Worm (Caenorhabditis elegans): Measurements from ENCODE around the gene F13H8.12.
A peak's percentile ranks its signal among the peaks of the same experiment; 100 is the strongest.

The F13H8.12 gene

ce11 chrII:6250782-6251461, 11.4 kb upstream of the F13H8.12 start, which contains the start of gene phb-2 (continued):
- TF ChIP-seq nhr-11 (tag; optimal IDR thresholded peaks at IDR 0.05) (peak; percentile 41), unc-62 (GFP tag; optimal IDR thresholded peaks at IDR 0.05 in 1 of 2) (no peak), unc-62 (tag; optimal IDR thresholded peaks at IDR 0.05) (no peak), zag-1 (tag; optimal IDR thresholded peaks at IDR 0.05) (no peak), skn-1 (tag; optimal IDR thresholded peaks at IDR 0.05) (no peak), lin-15B (tag; optimal IDR thresholded peaks at IDR 0.05) (no peak), cey-2 (tag; optimal IDR thresholded peaks at IDR 0.05; ENCODE audit: borderline replicate concordance, insufficient read depth) (no peak), ama-1 (optimal IDR thresholded peaks at IDR 0.05) (peak; percentile 60), hlh-30 (tag; optimal IDR thresholded peaks at IDR 0.05; ENCODE audit: insufficient read depth) (peak; percentile 81), Y5F2A.4 (GFP tag; optimal IDR thresholded peaks at IDR 0.05) (no peak), nhr-237 (tag; optimal IDR thresholded peaks at IDR 0.05) (no peak), tra-1 (GFP tag; IDR thresholded peaks at IDR 0.05) (no peak), nhr-77 (tag; optimal IDR thresholded peaks at IDR 0.05) (peak; percentile 52), F10B5.3 (tag; optimal IDR thresholded peaks at IDR 0.05) (no peak), ceh-28 (tag; optimal IDR thresholded peaks at IDR 0.05) (no peak), snpc-1.2 (GFP tag; IDR thresholded peaks at IDR 0.05) (no peak), mep-1 (tag; optimal IDR thresholded peaks at IDR 0.05) (peak; percentile 76), lsy-2 (tag; optimal IDR thresholded peaks at IDR 0.05) (peak; percentile 27 to 89), Y105C5A.15 (GFP tag; IDR thresholded peaks at IDR 0.05) (no peak), egl-27 (tag; optimal IDR thresholded peaks at IDR 0.05) (no peak), duxl-1 (tag; optimal IDR thresholded peaks at IDR 0.05; ENCODE audit: poor library complexity) (peak; percentile 40), ceh-44 (GFP tag; IDR thresholded peaks at IDR 0.05) (no peak), nhr-102 (tag; optimal IDR thresholded peaks at IDR 0.05) (peak; percentile 23), dpl-1 (GFP tag; optimal IDR thresholded peaks at IDR 0.05) (peak; percentile 94), arid-1 (GFP tag; conservative IDR thresholded peaks at IDR 0.05) (no peak; the same call in 1 of the 2 replicates), lir-3 (tag; optimal IDR thresholded peaks at IDR 0.05) (no peak), dmd-8 (GFP tag; IDR thresholded peaks at IDR 0.05) (no peak)

ce11 chrII:6252707-6253106, 9.6 kb upstream of the F13H8.12 start:
- TF ChIP-seq tra-1 (GFP tag; IDR thresholded peaks at IDR 0.05) (no peak), zip-11 (GFP tag; IDR thresholded peaks at IDR 0.05) (no peak), snpc-1.2 (GFP tag; IDR thresholded peaks at IDR 0.05) (0 out of 2 replicates have a peak, but pooled peaks have one; percentile 36), ctbp-1 (GFP tag; IDR thresholded peaks at IDR 0.05) (no peak), D1046.2 (GFP tag; IDR thresholded peaks at IDR 0.05) (no peak), nhr-77 (tag; optimal IDR thresholded peaks at IDR 0.05) (no peak), pqm-1 (tag; optimal IDR thresholded peaks at IDR 0.05) (no peak), Y5F2A.4 (GFP tag; optimal IDR thresholded peaks at IDR 0.05) (no peak), unc-62 (GFP tag; optimal IDR thresholded peaks at IDR 0.05 in 1 of 2) (peak in 1 of 2 experiments; percentile 78), unc-62 (tag; optimal IDR thresholded peaks at IDR 0.05) (no peak), saeg-2 (GFP tag; IDR thresholded peaks at IDR 0.05) (no peak), F26F4.8 (GFP tag; conservative IDR thresholded peaks at IDR 0.05) (no peak), mxl-3 (GFP tag; optimal IDR thresholded peaks at IDR 0.05) (no peak), mdt-29 (GFP tag; IDR thresholded peaks at IDR 0.05) (0 out of 2 replicates have a peak, but pooled peaks have one; percentile 25), mes-2 (tag; optimal IDR thresholded peaks at IDR 0.05; ENCODE audit: poor library complexity, severe bottlenecking) (no peak), dpl-1 (GFP tag; optimal IDR thresholded peaks at IDR 0.05) (no peak), skn-1 (tag; optimal IDR thresholded peaks at IDR 0.05) (no peak), lin-13 (GFP tag; optimal IDR thresholded peaks at IDR 0.05) (no peak), pha-4 (GFP tag; IDR thresholded peaks at IDR 0.05) (peak; percentile 19; the same call in 1 of the 2 replicates), pha-4 (tag; optimal IDR thresholded peaks at IDR 0.05) (no peak), set-16 (GFP tag; IDR thresholded peaks at IDR 0.05) (no peak), fkh-10 (GFP tag; optimal IDR thresholded peaks at IDR 0.05) (no peak), vab-7 (GFP tag; IDR thresholded peaks at IDR 0.05) (no peak), Y48G9A.11 (GFP tag; IDR thresholded peaks at IDR 0.05) (no peak), zfp-3 (GFP tag; conservative IDR thresholded peaks at IDR 0.05) (peak; percentile 69; the same call in 1 of the 2 replicates), dmd-9 (GFP tag; IDR thresholded peaks at IDR 0.05) (no peak), F49E8.2 (tag; optimal IDR thresholded peaks at IDR 0.05; ENCODE audit: borderline replicate concordance) (peak; percentile 59), ceh-44 (GFP tag; IDR thresholded peaks at IDR 0.05) (no peak), attf-4 (tag; optimal IDR thresholded peaks at IDR 0.05) (no peak), T26A8.4 (GFP tag; IDR thresholded peaks at IDR 0.05) (peak; percentile 23; the same call in 1 of the 2 replicates), aha-1 (tag) (peak; percentile 35)

Data from whole organism, L4 larva.